Fruit fly (Drosophila melanogaster) whole organism, embryonic: ENCODE measurements around the gene Hsp83.

ENCODE experiments used
- ATbp ChIP-seq: fragments of 200-800 bp; sonication (Bioruptor generic); optimal IDR thresholded peaks from 2 replicates; lab custom pipeline; 2017; ENCODE audit warnings: missing biosample characterization, mild to moderate bottlenecking, missing genetic modification characterization, missing genetic modification reagents
- Atf6 ChIP-seq: fragments of 200-800 bp; sonication (Bioruptor generic); IDR thresholded peaks from 2 replicates; pipeline ENCODE4 v1.3.6; 2022; ENCODE audit warnings: missing biosample characterization, missing genetic modification characterization
- Bgb ChIP-seq: fragments of 200-800 bp; sonication (Bioruptor generic); IDR thresholded peaks from 2 replicates; pipeline ENCODE4 v1.3.6; 2022; ENCODE audit warnings: missing biosample characterization, missing genetic modification characterization; ENCODE audit not compliant: partially characterized antibody
- CG1024 ChIP-seq: fragments of 200-800 bp; sonication (Bioruptor generic); IDR thresholded peaks from 2 replicates; pipeline ENCODE4 v1.3.6; 2022; ENCODE audit warnings: missing biosample characterization, missing genetic modification characterization
- CG10366 ChIP-seq: fragments of 200-800 bp; sonication (Bioruptor generic); IDR thresholded peaks from 2 replicates; pipeline ENCODE4 v1.3.6; 2022; ENCODE audit warnings: missing biosample characterization, missing genetic modification characterization
- CG12299 ChIP-seq: fragments of 200-800 bp; sonication (Bioruptor generic); optimal IDR thresholded peaks from 2 replicates; lab custom pipeline; 2018; ENCODE audit warnings: missing biosample characterization, mild to moderate bottlenecking, missing genetic modification characterization
- CG14441 ChIP-seq: fragments of 200-800 bp; sonication (Bioruptor generic); IDR thresholded peaks from 2 replicates; pipeline ENCODE4 v1.3.6; 2022; ENCODE audit warnings: missing biosample characterization, missing genetic modification characterization
- CG15514 ChIP-seq: fragments of 200-800 bp; sonication (Bioruptor generic); optimal IDR thresholded peaks from 3 replicates; lab custom pipeline; 2017; ENCODE audit warnings: missing biosample characterization, missing genetic modification characterization, mild to moderate bottlenecking, moderate library complexity, missing genetic modification reagents
- CG15696 ChIP-seq: fragments of 200-800 bp; sonication (Bioruptor generic); optimal IDR thresholded peaks from 2 replicates; lab custom pipeline; 2019; ENCODE audit warnings: missing biosample characterization, mild to moderate bottlenecking, missing genetic modification characterization, moderate library complexity
- CG17359 ChIP-seq: fragments of 200-800 bp; sonication (Bioruptor generic); optimal IDR thresholded peaks from 3 replicates; lab custom pipeline; 2018; ENCODE audit warnings: missing biosample characterization, mild to moderate bottlenecking, missing genetic modification characterization, moderate library complexity
- CG17385 ChIP-seq: fragments of 200-800 bp; sonication (Bioruptor generic); optimal IDR thresholded peaks from 3 replicates; lab custom pipeline; 2018; ENCODE audit warnings: missing biosample characterization, mild to moderate bottlenecking, missing genetic modification characterization
- CG3065 ChIP-seq: fragments of 200-800 bp; sonication (Bioruptor generic); optimal IDR thresholded peaks from 2 replicates; lab custom pipeline; 2016; ENCODE audit warnings: missing biosample characterization, missing genetic modification characterization
- CG4360 ChIP-seq: fragments of 200-800 bp; sonication (Bioruptor generic); IDR thresholded peaks from 2 replicates; pipeline ENCODE4 v1.3.6; 2022; ENCODE audit warnings: missing biosample characterization, missing genetic modification characterization
- CG4707 ChIP-seq: fragments of 200-800 bp; sonication (Bioruptor generic); optimal IDR thresholded peaks from 2 replicates; lab custom pipeline; 2018; ENCODE audit warnings: missing biosample characterization, mild to moderate bottlenecking, missing genetic modification characterization, moderate library complexity
- CG7357 ChIP-seq: fragments of 200-800 bp; sonication (Bioruptor generic); IDR thresholded peaks from 3 replicates; pipeline ENCODE4 v1.3.6; 2022; ENCODE audit warnings: missing biosample characterization, missing genetic modification characterization
- CG8924 ChIP-seq: fragments of 200-800 bp; optimal IDR thresholded peaks from 3 replicates; lab custom pipeline; 2019; ENCODE audit warnings: missing biosample characterization, mild to moderate bottlenecking, missing genetic modification characterization, moderate library complexity
- Chrac-16 ChIP-seq: fragments of 200-800 bp; sonication (Bioruptor generic); optimal IDR thresholded peaks from 3 replicates; lab custom pipeline; 2016; ENCODE audit warnings: missing biosample characterization, missing genetic modification characterization
- CrebB ChIP-seq: fragments of 200-800 bp; sonication (Bioruptor generic); optimal IDR thresholded peaks from 3 replicates; lab custom pipeline; 2018; ENCODE audit warnings: missing biosample characterization, mild to moderate bottlenecking, missing genetic modification characterization
- Dip2 ChIP-seq: fragments of 200-800 bp; sonication (Bioruptor generic); IDR thresholded peaks from 2 replicates; pipeline ENCODE4 v1.3.6; 2022; ENCODE audit warnings: missing biosample characterization, missing genetic modification characterization
- Dll ChIP-seq: fragments of 200-800 bp; sonication (Bioruptor generic); IDR thresholded peaks from 4 replicates; pipeline ENCODE4 v1.3.6; 2022; ENCODE audit warnings: missing biosample characterization, missing genetic modification characterization; ENCODE audit not compliant: partially characterized antibody
- Dref ChIP-seq: fragments of 200-800 bp; sonication (Bioruptor generic); IDR thresholded peaks from 2 replicates; pipeline ENCODE4 v1.3.6; 2022; ENCODE audit warnings: missing biosample characterization, missing genetic modification characterization
- Elba2 ChIP-seq: fragments of 200-800 bp; sonication (Bioruptor generic); optimal IDR thresholded peaks from 3 replicates; lab custom pipeline; 2016; ENCODE audit warnings: missing biosample characterization, missing genetic modification characterization
- Hr78 ChIP-seq, 2 experiments: fragments of 200-800 bp in 1 of 2; fragments of >200 bp in 1 of 2; sonication (Bioruptor generic) in 1 of 2; optimal IDR thresholded peaks; 2 replicates each; lab custom pipeline; 2017 to 2019; ENCODE audit warnings: missing biosample characterization in 2 of 2, missing genetic modification characterization in 2 of 2, mild to moderate bottlenecking in 1 of 2, moderate library complexity in 1 of 2
- Kr ChIP-seq: fragments of 200-800 bp; sonication (Bioruptor generic); optimal IDR thresholded peaks from 2 replicates; lab custom pipeline; 2017; ENCODE audit warnings: missing biosample characterization, mild to moderate bottlenecking, missing genetic modification characterization
- Med ChIP-seq: fragments of 200-800 bp; sonication (Bioruptor generic); peaks from one replicate; lab custom pipeline; 2016; ENCODE audit warnings: missing biosample characterization, missing genetic modification characterization, mild to moderate bottlenecking, inconsistent platforms, moderate library complexity
- NK7.1 ChIP-seq: fragments of 200-800 bp; sonication (Bioruptor generic); optimal IDR thresholded peaks from 3 replicates; lab custom pipeline; 2016; ENCODE audit warnings: missing biosample characterization, missing genetic modification characterization
- Nf-YA ChIP-seq: fragments of 200-800 bp; sonication (Bioruptor generic); IDR thresholded peaks from 2 replicates; pipeline ENCODE4 v1.3.6; 2022; ENCODE audit warnings: missing biosample characterization, missing genetic modification characterization
- Nf-YC ChIP-seq: fragments of 200-800 bp; optimal IDR thresholded peaks from 3 replicates; lab custom pipeline; 2019; ENCODE audit warnings: missing biosample characterization, mild to moderate bottlenecking, missing genetic modification characterization, moderate library complexity
- Sox100B ChIP-seq: fragments of 200-800 bp; sonication (Bioruptor generic); optimal IDR thresholded peaks from 3 replicates; lab custom pipeline; 2018; ENCODE audit warnings: missing biosample characterization, mild to moderate bottlenecking, missing genetic modification characterization
- bigmax ChIP-seq: fragments of 200-800 bp; sonication (Bioruptor generic); optimal IDR thresholded peaks from 2 replicates; lab custom pipeline; 2018; ENCODE audit warnings: missing biosample characterization, mild to moderate bottlenecking, missing genetic modification characterization
- chinmo ChIP-seq: fragments of 200-800 bp; sonication (Bioruptor generic); IDR thresholded peaks from 4 replicates; pipeline ENCODE4 v1.3.6; 2022; ENCODE audit warnings: missing biosample characterization, missing genetic modification characterization; ENCODE audit not compliant: partially characterized antibody
- ci ChIP-seq: fragments of 200-800 bp; sonication (Bioruptor generic); IDR thresholded peaks from 3 replicates; pipeline ENCODE4 v1.3.6; 2022; ENCODE audit warnings: missing biosample characterization, missing genetic modification characterization
- crol ChIP-seq: fragments of 200-800 bp; sonication (Bioruptor generic); IDR thresholded peaks from 2 replicates; pipeline ENCODE4 v1.3.6; 2022; ENCODE audit warnings: missing biosample characterization, missing genetic modification characterization
- dati ChIP-seq: fragments of 200-800 bp; sonication (Bioruptor generic); IDR thresholded peaks from 2 replicates; pipeline ENCODE4 v1.3.6; 2022; ENCODE audit warnings: missing biosample characterization, missing genetic modification characterization
- exex ChIP-seq: fragments of 200-800 bp; sonication (Bioruptor generic); optimal IDR thresholded peaks from 4 replicates; lab custom pipeline; 2018; ENCODE audit warnings: missing biosample characterization, mild to moderate bottlenecking, missing genetic modification characterization, moderate library complexity
- eyg ChIP-seq: fragments of 200-800 bp; sonication (Bioruptor generic); optimal IDR thresholded peaks from 3 replicates; lab custom pipeline; 2016; ENCODE audit warnings: missing biosample characterization, missing genetic modification characterization
- gcm ChIP-seq: fragments of 200-800 bp; sonication (Bioruptor generic); optimal IDR thresholded peaks from 2 replicates; lab custom pipeline; 2019; ENCODE audit warnings: missing biosample characterization, mild to moderate bottlenecking, missing genetic modification characterization, moderate library complexity
- grau ChIP-seq: fragments of 200-800 bp; optimal IDR thresholded peaks from 3 replicates; lab custom pipeline; 2019; ENCODE audit warnings: missing biosample characterization, mild to moderate bottlenecking, missing genetic modification characterization, moderate library complexity
- kay ChIP-seq: fragments of 200-800 bp; sonication (Bioruptor generic); optimal IDR thresholded peaks from 2 replicates; lab custom pipeline; 2016; ENCODE audit warnings: missing biosample characterization, missing genetic modification characterization
- nau ChIP-seq: fragments of 200-800 bp; sonication (Bioruptor generic); optimal IDR thresholded peaks from 3 replicates; lab custom pipeline; 2017; ENCODE audit warnings: missing biosample characterization, mild to moderate bottlenecking, missing genetic modification characterization, missing genetic modification reagents
- nerfin-2 ChIP-seq: fragments of 200-800 bp; sonication (Bioruptor generic); IDR thresholded peaks from 2 replicates; pipeline ENCODE4 v1.3.6; 2022; ENCODE audit warnings: missing biosample characterization, missing genetic modification characterization; ENCODE audit not compliant: partially characterized antibody
- nom ChIP-seq: fragments of 200-800 bp; sonication (Bioruptor generic); optimal IDR thresholded peaks from 2 replicates; lab custom pipeline; 2017; ENCODE audit warnings: missing biosample characterization, missing genetic modification characterization, mild to moderate bottlenecking, moderate library complexity, missing genetic modification reagents
- odd ChIP-seq: fragments of 200-800 bp; sonication (Bioruptor generic); optimal IDR thresholded peaks from 2 replicates; lab custom pipeline; 2017; ENCODE audit warnings: missing biosample characterization, mild to moderate bottlenecking, missing genetic modification characterization
- onecut ChIP-seq: fragments of 200-800 bp; sonication (Bioruptor generic); IDR thresholded peaks from 2 replicates; pipeline ENCODE4 v1.3.6; 2022; ENCODE audit warnings: missing biosample characterization, missing genetic modification characterization
- sr ChIP-seq: fragments of 200-800 bp; sonication (Bioruptor generic); IDR thresholded peaks from 3 replicates; pipeline ENCODE4 v1.3.6; 2022; ENCODE audit warnings: missing biosample characterization, missing genetic modification characterization
- ssp ChIP-seq: fragments of 200-800 bp; sonication (Bioruptor generic); IDR thresholded peaks from 2 replicates; pipeline ENCODE4 v1.3.6; 2022; ENCODE audit warnings: missing biosample characterization, missing genetic modification characterization
- sug ChIP-seq: fragments of 200-800 bp; optimal IDR thresholded peaks from 2 replicates; lab custom pipeline; 2019; ENCODE audit warnings: missing biosample characterization, mild to moderate bottlenecking, missing genetic modification characterization, moderate library complexity
- tll ChIP-seq, 2 experiments: fragments of 200-800 bp in 1 of 2; fragments of >200 bp in 1 of 2; sonication (Bioruptor generic) in 1 of 2; optimal IDR thresholded peaks; 2 replicates each; lab custom pipeline; 2017 to 2019; ENCODE audit warnings: missing biosample characterization in 2 of 2, missing genetic modification characterization in 2 of 2, mild to moderate bottlenecking in 1 of 2, moderate library complexity in 1 of 2

The Hsp83 gene

dm6 chr3L:3149060-3149872 lies 43.5 kb upstream of the Hsp83 start (continued):
- TF ChIP-seq CG3065 (GFP tag; lab: Kevin White, UChicago) (no peak), exex (tag; lab: Kevin White, UChicago) (peak; percentile 85), eyg (peak; percentile 1), Nf-YC (tag; lab: Kevin White, UChicago) (no peak), gcm (GFP tag; lab: Kevin White, UChicago) (no peak), nerfin-2 (GFP tag; lab: Robert Waterston, UW) (0 out of 2 replicates have a peak, but pooled peaks have one; percentile 25), Kr (GFP tag; lab: Kevin White, UChicago) (no peak), CG17385 (GFP tag; lab: Kevin White, UChicago) (peak; percentile 82), nau (GFP tag; lab: Kevin White, UChicago) (no peak), CG15514 (GFP tag; lab: Kevin White, UChicago) (no peak), dati (no peak), CG8924 (tag; lab: Kevin White, UChicago) (peak; percentile 16), kay (peak; percentile 8), sr (GFP tag; lab: Robert Waterston, UW) (peak; percentile 86), Dip2 (GFP tag; lab: Robert Waterston, UW) (no peak), CG14441 (GFP tag; lab: Robert Waterston, UW) (peak; percentile 27; the same call in 1 of the 2 replicates), ssp (GFP tag; lab: Robert Waterston, UW) (no peak), Dref (GFP tag; lab: Robert Waterston, UW) (peak; percentile 46), bigmax (GFP tag; lab: Kevin White, UChicago) (no peak), CG15696 (no peak), Dll (GFP tag; lab: Robert Waterston, UW) (0 out of 4 replicates have a peak, but pooled peaks have one; percentile 32), CrebB (tag; lab: Kevin White, UChicago) (no peak), crol (GFP tag; lab: Robert Waterston, UW) (peak; percentile 92), Bgb (GFP tag; lab: Robert Waterston, UW) (peak; percentile 52; the same call in 1 of the 2 replicates), onecut (GFP tag; lab: Robert Waterston, UW) (peak; percentile 34), Chrac-16 (GFP tag; lab: Kevin White, UChicago) (no peak), Sox100B (no peak), NK7.1 (GFP tag; lab: Kevin White, UChicago) (no peak), CG10366 (GFP tag; lab: Robert Waterston, UW) (no peak), odd (GFP tag; lab: Kevin White, UChicago) (no peak), CG4360 (GFP tag; lab: Robert Waterston, UW) (peak; percentile 86), Elba2 (GFP tag; lab: Kevin White, UChicago) (no peak), nom (GFP tag; lab: Kevin White, UChicago) (peak; percentile 25), chinmo (GFP tag; lab: Robert Waterston, UW) (peak; percentile 69; the same call in 2 of the 4 replicates), Nf-YA (GFP tag; lab: Robert Waterston, UW) (no peak), CG12299 (tag; lab: Kevin White, UChicago) (peak; percentile 12), CG1024 (no peak), CG7357 (GFP tag; lab: Robert Waterston, UW) (no peak), tll (GFP tag; optimal IDR thresholded peaks at IDR 0.05; lab: Kevin White, UChicago) (no peak), CG17359 (no peak), ATbp (GFP tag; lab: Kevin White, UChicago) (no peak), Hr78 (GFP tag; optimal IDR thresholded peaks at IDR 0.05; lab: Kevin White, UChicago) (no peak), Atf6 (peak; percentile 51; the same call in 1 of the 2 replicates), sug (peak; percentile 99), Med (GFP tag; lab: Kevin White, UChicago) (peak; percentile 12), grau (tag; lab: Kevin White, UChicago) (no peak), ci (GFP tag; lab: Robert Waterston, UW) (0 out of 3 replicates have a peak, but pooled peaks have one; percentile 12), CG4707 (GFP tag; lab: Kevin White, UChicago) (no peak)
